Fruit fly (Drosophila melanogaster) whole organism, pupa: ENCODE results near the gene CG44098.

Source experiments
- CG32121 ChIP-seq: fragments of 200-800 bp; sonication (Bioruptor generic); IDR thresholded peaks from 2 replicates; pipeline ENCODE4 v1.3.6; 2022; ENCODE audit warnings: missing biosample characterization, missing genetic modification characterization
- CG9948 ChIP-seq: fragments of 200-800 bp; sonication (Bioruptor generic); optimal IDR thresholded peaks from 2 replicates; lab custom pipeline; 2018; ENCODE audit warnings: missing biosample characterization, mild to moderate bottlenecking, missing genetic modification characterization, moderate library complexity
- D1 ChIP-seq: fragments of 200-800 bp; sonication (Bioruptor generic); optimal IDR thresholded peaks from 2 replicates; lab custom pipeline; 2018; ENCODE audit warnings: missing biosample characterization, mild to moderate bottlenecking, missing genetic modification characterization, moderate library complexity

DNA sequence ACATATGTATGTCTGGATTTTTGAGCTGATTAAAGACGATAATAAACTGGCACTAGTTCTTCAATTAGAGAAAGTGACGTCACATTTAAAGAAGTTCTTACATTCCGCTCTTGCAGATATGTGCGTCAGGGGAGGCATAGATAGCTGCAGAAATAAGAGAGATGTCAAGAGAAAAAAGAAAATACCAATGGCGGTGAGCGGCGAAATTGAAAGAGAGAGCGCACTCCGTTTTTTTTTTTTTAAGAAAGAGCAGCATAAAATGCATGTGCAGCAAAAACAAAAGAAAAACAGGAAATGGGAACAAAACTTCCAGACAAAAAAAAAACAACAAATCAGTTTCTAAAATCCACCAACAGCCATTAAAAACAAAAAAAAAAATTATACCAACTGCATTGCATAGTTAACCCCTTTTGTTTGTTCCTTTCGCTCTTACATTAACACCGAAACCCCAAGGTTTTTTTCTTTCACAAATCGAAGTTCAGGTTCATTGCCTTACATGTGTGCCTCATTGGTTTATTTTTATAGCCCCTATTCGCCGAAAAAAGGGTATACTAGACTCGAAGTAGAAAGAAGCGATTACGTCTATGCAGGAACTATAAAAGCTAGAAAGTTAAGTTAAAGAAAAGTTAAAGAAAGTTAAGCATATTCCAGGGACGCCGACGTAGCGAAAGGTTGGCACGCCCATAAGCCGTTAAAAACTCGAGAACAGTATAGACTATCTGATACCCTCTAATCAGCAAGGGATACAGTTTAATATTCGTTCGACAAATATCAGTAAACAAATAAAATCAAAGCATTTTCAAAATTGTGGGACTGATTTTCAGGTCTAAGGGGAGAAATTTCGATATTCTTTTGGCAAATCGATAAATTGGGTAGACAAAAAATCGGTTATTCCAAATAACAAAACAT lies 32.2 kb downstream of the CG44098 start:
- TF ChIP-seq CG9948 (tag; lab: Kevin White, UChicago) (peak; percentile 43), D1 (no peak), CG32121 (GFP tag; lab: Robert Waterston, UW) (peak; percentile 63)
